Comparison of ENCODE assay signal across 1 worm cellular context in genomic region chrX:4193080-4193479, ce11.
TF ChIP-seq lines count a peak whose summit lies in the region.

No protein-coding gene starts in this region.

TF ChIP-seq in whole organism, L4 larva, 104 proteins besides CTCF, POLR2A, EP300 and RAD21 (continued from another document):
- TF ChIP-seq vab-7 (GFP tag; IDR thresholded peaks at IDR 0.05; lab: Robert Waterston, UW) (no peak), zag-1 (tag; optimal IDR thresholded peaks at IDR 0.05; lab: Kevin White, UChicago) (no peak), jun-1 (tag; optimal IDR thresholded peaks at IDR 0.05; lab: Kevin White, UChicago) (peak; percentile 24), php-3 (GFP tag; IDR thresholded peaks at IDR 0.05; lab: Robert Waterston, UW) (peak; percentile 22; the same call in 1 of the 2 replicates), ZK546.5 (tag; optimal IDR thresholded peaks at IDR 0.05; lab: Kevin White, UChicago) (no peak), F37D6.2 (tag; optimal IDR thresholded peaks at IDR 0.05; lab: Kevin White, UChicago) (no peak), unc-39 (tag; optimal IDR thresholded peaks at IDR 0.05; lab: Kevin White, UChicago) (no peak), pqm-1 (tag; optimal IDR thresholded peaks at IDR 0.05; lab: Kevin White, UChicago) (no peak), Y48G9A.11 (GFP tag; IDR thresholded peaks at IDR 0.05; lab: Robert Waterston, UW) (no peak), attf-4 (tag; optimal IDR thresholded peaks at IDR 0.05; lab: Kevin White, UChicago) (no peak), ZK337.2 (GFP tag; IDR thresholded peaks at IDR 0.05; lab: Robert Waterston, UW) (no peak), nhr-11 (tag; optimal IDR thresholded peaks at IDR 0.05; lab: Kevin White, UChicago) (no peak), daf-16 (GFP tag; optimal IDR thresholded peaks at IDR 0.05; lab: Kevin White, UChicago) (peak in 1 of 2 experiments; percentile 21), daf-16 (tag; optimal IDR thresholded peaks at IDR 0.05; lab: Kevin White, UChicago) (peak; percentile 28), lin-29 (GFP tag; IDR thresholded peaks at IDR 0.05; lab: Robert Waterston, UW) (no peak), snpc-1.2 (GFP tag; IDR thresholded peaks at IDR 0.05; lab: Robert Waterston, UW) (no peak), dve-1 (tag; optimal IDR thresholded peaks at IDR 0.05; lab: Kevin White, UChicago; ENCODE audit: insufficient read depth) (peak; percentile 18), nhr-42 (GFP tag; IDR thresholded peaks at IDR 0.05; lab: Robert Waterston, UW) (no peak), spr-3 (GFP tag; optimal IDR thresholded peaks at IDR 0.05; lab: Kevin White, UChicago) (peak; percentile 33), rbr-2 (tag; optimal IDR thresholded peaks at IDR 0.05; lab: Kevin White, UChicago) (no peak), gei-8 (GFP tag; optimal IDR thresholded peaks at IDR 0.05; lab: Kevin White, UChicago) (no peak), ceh-20 (GFP tag; IDR thresholded peaks at IDR 0.05; lab: Robert Waterston, UW) (no peak), nhr-6 (tag; optimal IDR thresholded peaks at IDR 0.05; lab: Kevin White, UChicago) (no peak), Y5F2A.4 (GFP tag; optimal IDR thresholded peaks at IDR 0.05; lab: Kevin White, UChicago) (no peak), mxl-3 (GFP tag; optimal IDR thresholded peaks at IDR 0.05; lab: Kevin White, UChicago) (no peak), pha-4 (GFP tag; IDR thresholded peaks at IDR 0.05; lab: Robert Waterston, UW) (peak; percentile 48; the same call in 1 of the 2 replicates), pha-4 (tag; optimal IDR thresholded peaks at IDR 0.05; lab: Kevin White, UChicago) (no peak), dpl-1 (GFP tag; optimal IDR thresholded peaks at IDR 0.05; lab: Kevin White, UChicago) (no peak), aly-2 (tag; optimal IDR thresholded peaks at IDR 0.05; lab: Kevin White, UChicago) (peak; percentile 60), unc-62 (GFP tag; optimal IDR thresholded peaks at IDR 0.05 in 1 of 2; lab: Kevin White, UChicago) (no peak), unc-62 (tag; optimal IDR thresholded peaks at IDR 0.05; lab: Kevin White, UChicago) (no peak), T26A8.4 (GFP tag; IDR thresholded peaks at IDR 0.05; lab: Robert Waterston, UW) (peak; percentile 64; the same call in 1 of the 2 replicates), hlh-30 (tag; optimal IDR thresholded peaks at IDR 0.05; lab: Kevin White, UChicago; ENCODE audit: insufficient read depth) (no peak), nhr-48 (tag; optimal IDR thresholded peaks at IDR 0.05; lab: Kevin White, UChicago) (peak; percentile 12), dmd-6 (GFP tag; IDR thresholded peaks at IDR 0.05; lab: Robert Waterston, UW) (peak; percentile 41), ceh-82 (tag; optimal IDR thresholded peaks at IDR 0.05; lab: Kevin White, UChicago) (no peak), F26F4.8 (GFP tag; conservative IDR thresholded peaks at IDR 0.05; lab: Robert Waterston, UW) (no peak), F44E2.7 (GFP tag; IDR thresholded peaks at IDR 0.05; lab: Robert Waterston, UW) (no peak), tag-97 (GFP tag; IDR thresholded peaks at IDR 0.05; lab: Robert Waterston, UW) (no peak), nhr-10 (tag; optimal IDR thresholded peaks at IDR 0.05; lab: Kevin White, UChicago) (no peak), madf-9 (GFP tag; conservative IDR thresholded peaks at IDR 0.05; lab: Robert Waterston, UW) (peak; percentile 41; the same call in 1 of the 2 replicates), nhr-237 (tag; optimal IDR thresholded peaks at IDR 0.05; lab: Kevin White, UChicago) (no peak), zfp-2 (tag; optimal IDR thresholded peaks at IDR 0.05; lab: Kevin White, UChicago) (no peak), zip-2 (tag; optimal IDR thresholded peaks at IDR 0.05; lab: Kevin White, UChicago) (peak; percentile 27), lin-13 (GFP tag; optimal IDR thresholded peaks at IDR 0.05; lab: Kevin White, UChicago) (no peak), Y105C5A.15 (GFP tag; IDR thresholded peaks at IDR 0.05; lab: Robert Waterston, UW) (0 out of 2 replicates have a peak, but pooled peaks have one; percentile 22), sdz-12 (GFP tag; optimal IDR thresholded peaks at IDR 0.05; lab: Kevin White, UChicago) (no peak), lin-38 (GFP tag; IDR thresholded peaks at IDR 0.05; lab: Robert Waterston, UW) (peak; percentile 37; the same call in 1 of the 2 replicates), lim-7 (GFP tag; IDR thresholded peaks at IDR 0.05; lab: Robert Waterston, UW) (no peak), nhr-77 (tag; optimal IDR thresholded peaks at IDR 0.05; lab: Kevin White, UChicago) (no peak), daf-8 (GFP tag; IDR thresholded peaks at IDR 0.05; lab: Robert Waterston, UW) (no peak), unc-130 (GFP tag; optimal IDR thresholded peaks at IDR 0.05; lab: Kevin White, UChicago) (no peak), hif-1 (tag; optimal IDR thresholded peaks at IDR 0.05; lab: Kevin White, UChicago) (no peak), lsy-2 (tag; optimal IDR thresholded peaks at IDR 0.05; lab: Kevin White, UChicago) (no peak), madf-5 (GFP tag; IDR thresholded peaks at IDR 0.05; lab: Robert Waterston, UW) (no peak), daf-19 (GFP tag; conservative IDR thresholded peaks at IDR 0.05; lab: Robert Waterston, UW) (no peak), F10B5.3 (tag; optimal IDR thresholded peaks at IDR 0.05; lab: Kevin White, UChicago) (no peak), tra-1 (GFP tag; IDR thresholded peaks at IDR 0.05; lab: Robert Waterston, UW) (no peak), ceh-62 (tag; optimal IDR thresholded peaks at IDR 0.05; lab: Kevin White, UChicago) (no peak), zfp-3 (GFP tag; conservative IDR thresholded peaks at IDR 0.05; lab: Robert Waterston, UW) (peak; percentile 82), F49E8.2 (tag; optimal IDR thresholded peaks at IDR 0.05; lab: Kevin White, UChicago; ENCODE audit: borderline replicate concordance) (no peak), ama-1 (optimal IDR thresholded peaks at IDR 0.05; lab: Kevin White, UChicago) (no peak), nhr-111 (GFP tag; optimal IDR thresholded peaks at IDR 0.05; lab: Kevin White, UChicago) (no peak), snpc-4 (tag; optimal IDR thresholded peaks at IDR 0.05; lab: Kevin White, UChicago) (no peak), dmd-8 (GFP tag; IDR thresholded peaks at IDR 0.05; lab: Robert Waterston, UW) (no peak), ctbp-1 (GFP tag; IDR thresholded peaks at IDR 0.05; lab: Robert Waterston, UW) (0 out of 2 replicates have a peak, but pooled peaks have one; percentile 22), nhr-25 (tag; optimal IDR thresholded peaks at IDR 0.05; lab: Kevin White, UChicago; ENCODE audit: borderline replicate concordance, insufficient read depth) (no peak), dmd-9 (GFP tag; IDR thresholded peaks at IDR 0.05; lab: Robert Waterston, UW) (no peak), hmg-1.1 (GFP tag; IDR thresholded peaks at IDR 0.05; lab: Robert Waterston, UW) (0 out of 2 replicates have a peak, but pooled peaks have one; percentile 20), R02D3.7 (tag; optimal IDR thresholded peaks at IDR 0.05; lab: Kevin White, UChicago) (no peak), saeg-2 (GFP tag; IDR thresholded peaks at IDR 0.05; lab: Robert Waterston, UW) (peak; percentile 33; the same call in 1 of the 2 replicates)
